Fruit fly (Drosophila melanogaster) whole organism, embryonic: ENCODE measurements around the gene Sec13.

Source experiments
- C15 ChIP-seq: fragments of 200-800 bp; sonication (Bioruptor generic); IDR thresholded peaks from 3 replicates; pipeline ENCODE4 v1.3.6; 2022; ENCODE audit warnings: missing biosample characterization, missing genetic modification characterization
- CG17912 ChIP-seq: fragments of 200-800 bp; sonication (Bioruptor generic); optimal IDR thresholded peaks from 2 replicates; lab custom pipeline; 2018; ENCODE audit warnings: missing biosample characterization, mild to moderate bottlenecking, missing genetic modification characterization
- CG9609 ChIP-seq: fragments of 200-800 bp; sonication (Bioruptor generic); optimal IDR thresholded peaks from 3 replicates; lab custom pipeline; 2016; ENCODE audit warnings: missing biosample characterization, missing genetic modification characterization
- Dek ChIP-seq: fragments of 200-800 bp; sonication (Bioruptor generic); optimal IDR thresholded peaks from 3 replicates; lab custom pipeline; 2019; ENCODE audit warnings: missing biosample characterization, mild to moderate bottlenecking, missing genetic modification characterization, moderate library complexity
- cg ChIP-seq: fragments of 200-800 bp; sonication (Bioruptor generic); optimal IDR thresholded peaks from 3 replicates; lab custom pipeline; 2019; ENCODE audit warnings: missing biosample characterization, mild to moderate bottlenecking, missing genetic modification characterization, moderate library complexity
- dmrt99B ChIP-seq: fragments of 200-800 bp; sonication (Bioruptor generic); optimal IDR thresholded peaks from 2 replicates; lab custom pipeline; 2018; ENCODE audit warnings: missing biosample characterization, mild to moderate bottlenecking, missing genetic modification characterization, moderate library complexity
- pan ChIP-seq, 4 experiments: fragments of >200 bp in 3 of 4; fragments of 200-800 bp in 1 of 4; sonication (Bioruptor generic) in 1 of 4; optimal IDR thresholded peaks in 3 of 4; IDR thresholded peaks in 1 of 4; 2 replicates each; pipeline versions ENCODE4 v1.3.6 to Lab custom; 2017 to 2022; ENCODE audit warnings: missing biosample characterization in 2 of 4, missing genetic modification characterization in 2 of 4, mixed read lengths in 1 of 4
- psq ChIP-seq: fragments of 200-800 bp; sonication (Bioruptor generic); optimal IDR thresholded peaks from 2 replicates; lab custom pipeline; 2017; ENCODE audit warnings: missing biosample characterization, missing genetic modification characterization

DNA sequence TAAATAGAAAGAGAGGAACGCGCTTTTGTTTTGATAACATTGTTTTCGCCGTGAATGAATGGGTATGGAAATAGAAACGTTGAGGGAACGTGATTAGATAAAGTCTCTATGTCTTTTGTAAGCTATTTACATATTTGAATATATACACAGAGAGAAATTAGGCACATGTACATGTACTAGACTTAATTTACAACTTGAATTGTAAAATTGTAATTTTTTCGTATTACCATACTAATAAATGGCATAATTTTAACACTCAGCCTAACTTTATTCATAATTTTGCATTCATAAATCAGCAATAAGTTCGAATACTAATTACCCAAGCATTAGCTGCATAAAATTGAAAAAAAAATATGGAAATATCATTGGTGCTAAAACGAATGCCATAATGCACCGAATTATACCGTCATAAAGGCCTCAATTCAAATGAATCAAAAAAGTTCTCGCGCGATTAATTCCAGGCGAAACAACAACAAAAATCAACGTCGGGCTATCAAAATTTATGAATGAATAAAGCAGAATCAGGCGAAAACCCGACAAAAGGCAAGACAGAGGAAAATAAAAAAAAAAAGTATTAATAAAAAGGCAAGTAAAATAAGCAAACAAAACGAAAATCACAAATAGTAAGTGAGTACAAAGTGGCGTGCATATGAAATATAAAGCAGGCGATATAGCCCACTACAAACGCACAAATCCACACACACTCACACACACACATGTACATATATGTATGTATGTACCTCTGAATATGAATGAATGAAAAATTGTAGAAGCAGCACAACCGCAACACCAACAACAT, 23.3 kb upstream of the Sec13 start:
- TF ChIP-seq CG17912 (GFP tag; lab: Kevin White, UChicago) (no peak), Dek (tag; lab: Kevin White, UChicago) (peak; percentile 26), CG9609 (no peak), C15 (GFP tag; lab: Robert Waterston, UW) (0 out of 3 replicates have a peak, but pooled peaks have one; percentile 27), dmrt99B (tag; lab: Kevin White, UChicago) (peak; percentile 73), pan (optimal IDR thresholded peaks at IDR 0.05; lab: Kevin White, UChicago) (no peak), pan (GFP tag; optimal IDR thresholded peaks at IDR 0.05 in 1 of 2, IDR thresholded peaks at IDR 0.05 in 1 of 2) (peak in 1 of 2 experiments; percentile 31), cg (GFP tag; lab: Kevin White, UChicago) (peak; percentile 71), psq (GFP tag; lab: Kevin White, UChicago) (no peak)
